Worm (Caenorhabditis elegans) whole organism, L2 larva: ENCODE results near the gene W05B2.2.

Experiments used
- ama-1 ChIP-seq: fragments of 150-350 bp; optimal IDR thresholded peaks from 2 replicates; lab custom pipeline; 2018; ENCODE audit warnings: inconsistent platforms
- crh-2 ChIP-seq: sonication (generic microtip); optimal IDR thresholded peaks from 2 replicates; lab custom pipeline; 2017; ENCODE audit warnings: missing biosample characterization, missing genetic modification characterization
- dmd-4 ChIP-seq: sonication (generic microtip); optimal IDR thresholded peaks from 2 replicates; lab custom pipeline; 2017; ENCODE audit warnings: missing biosample characterization, missing genetic modification characterization
- elt-3 ChIP-seq: sonication (generic microtip); optimal IDR thresholded peaks from 2 replicates; lab custom pipeline; 2017; ENCODE audit warnings: missing biosample characterization, missing genetic modification characterization
- lin-39 ChIP-seq: fragments of 150-350 bp; optimal IDR thresholded peaks from 2 replicates; lab custom pipeline; 2014; ENCODE audit warnings: missing biosample characterization, missing genetic modification reagents, missing genetic modification characterization
- nhr-12 ChIP-seq: fragments of 150-350 bp; optimal IDR thresholded peaks from 2 replicates; lab custom pipeline; 2014; ENCODE audit warnings: missing biosample characterization, missing genetic modification characterization
- nhr-6 ChIP-seq: fragments of 150-350 bp; optimal IDR thresholded peaks from 2 replicates; lab custom pipeline; 2014; ENCODE audit warnings: missing biosample characterization, missing genetic modification characterization
- snpc-4 ChIP-seq: fragments of 150-350 bp; optimal IDR thresholded peaks from 2 replicates; lab custom pipeline; 2014; ENCODE audit warnings: missing biosample characterization, missing genetic modification characterization
- unc-62 ChIP-seq: fragments of 150-350 bp; optimal IDR thresholded peaks from 2 replicates; lab custom pipeline; 2014; ENCODE audit warnings: missing biosample characterization, missing genetic modification reagents, missing genetic modification characterization

DNA sequence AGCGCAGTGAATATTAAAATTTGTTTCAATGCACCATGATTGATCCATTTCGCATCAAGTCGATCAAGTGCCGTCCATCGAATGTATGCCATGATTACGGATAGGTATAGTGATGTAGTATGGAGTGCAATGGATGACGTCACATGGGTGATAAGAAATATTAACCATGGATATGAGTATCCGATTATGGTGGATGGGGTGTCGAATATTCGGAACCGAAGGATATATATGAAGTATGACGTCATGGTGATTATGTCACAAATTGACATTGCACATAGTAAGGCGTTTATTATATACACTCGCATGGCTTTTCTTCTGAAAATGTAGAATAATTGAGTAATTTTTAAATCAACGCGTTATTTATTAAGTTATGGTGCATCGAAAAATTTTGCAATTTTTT lies 27.2 kb upstream of the W05B2.2 start:
- TF ChIP-seq unc-62 (no peak), nhr-12 (tag; lab: Kevin White, UChicago) (no peak), nhr-6 (tag; lab: Kevin White, UChicago) (no peak), crh-2 (tag; lab: Kevin White, UChicago) (no peak), ama-1 (lab: Kevin White, UChicago) (no peak), elt-3 (tag; lab: Kevin White, UChicago) (no peak), dmd-4 (tag; lab: Kevin White, UChicago) (no peak), lin-39 (tag; lab: Kevin White, UChicago) (no peak), snpc-4 (tag; lab: Kevin White, UChicago) (no peak)
